Worm (Caenorhabditis elegans): ENCODE data around the gene asna-1.
A peak's percentile ranks its signal among the peaks of the same experiment; 100 is the strongest.

The asna-1 gene

ce11 chrIII:8911598-8912194 is 16.8 kb downstream of the asna-1 start, which contains the start of gene tpk-1 (continued):
- peak; percentile 27; the same call in 1 of the 2 replicates for TF ChIP-seq T26A8.4 (GFP tag; IDR thresholded peaks at IDR 0.05)
- no peak for TF ChIP-seq duxl-1 (tag; optimal IDR thresholded peaks at IDR 0.05; ENCODE audit: poor library complexity)

- TF ChIP-seq daf-19 (GFP tag; conservative IDR thresholded peaks at IDR 0.05) (no peak), nhr-25 (tag; optimal IDR thresholded peaks at IDR 0.05; ENCODE audit: borderline replicate concordance, insufficient read depth) (no peak), ztf-11 (tag; optimal IDR thresholded peaks at IDR 0.05) (no peak), dmd-8 (GFP tag; IDR thresholded peaks at IDR 0.05) (no peak), php-3 (GFP tag; IDR thresholded peaks at IDR 0.05) (no peak), arid-1 (GFP tag; conservative IDR thresholded peaks at IDR 0.05) (no peak), sdz-12 (GFP tag; optimal IDR thresholded peaks at IDR 0.05) (no peak), nhr-11 (tag; optimal IDR thresholded peaks at IDR 0.05) (no peak), nhr-102 (tag; optimal IDR thresholded peaks at IDR 0.05) (no peak), egl-27 (tag; optimal IDR thresholded peaks at IDR 0.05) (no peak), ceh-20 (GFP tag; IDR thresholded peaks at IDR 0.05) (no peak), F10B5.3 (tag; optimal IDR thresholded peaks at IDR 0.05) (no peak), dmd-9 (GFP tag; IDR thresholded peaks at IDR 0.05) (no peak), ztf-7 (tag; optimal IDR thresholded peaks at IDR 0.05) (no peak), lin-1 (GFP tag; IDR thresholded peaks at IDR 0.05) (no peak), Y75B8A.6 (GFP tag; IDR thresholded peaks at IDR 0.05) (no peak), ceh-32 (tag; optimal IDR thresholded peaks at IDR 0.05; ENCODE audit: poor library complexity) (no peak), madf-9 (GFP tag; conservative IDR thresholded peaks at IDR 0.05) (no peak), unc-39 (tag; optimal IDR thresholded peaks at IDR 0.05) (no peak), madf-5 (GFP tag; IDR thresholded peaks at IDR 0.05) (no peak)
Observed at ce11 chrIII:8913469-8913868, 18.6 kb downstream of the asna-1 start, which contains the start of gene trxr-2. Gene trxr-2, plus strand, starts transcription at chrIII:8913769.

ce11 chrIII:8917879-8918381 is 23.0 kb downstream of the asna-1 start, which contains the start of gene cdc-25.3:
Gene cdc-25.3, minus strand, starts transcription at chrIII:8917929.
- TF ChIP-seq duxl-1 (tag; optimal IDR thresholded peaks at IDR 0.05; ENCODE audit: poor library complexity) (no peak), hlh-11 (tag; optimal IDR thresholded peaks at IDR 0.05) (no peak), lin-29 (GFP tag; IDR thresholded peaks at IDR 0.05) (no peak), madf-9 (GFP tag; conservative IDR thresholded peaks at IDR 0.05) (no peak), egl-43 (GFP tag; IDR thresholded peaks at IDR 0.05) (no peak), ctbp-1 (GFP tag; IDR thresholded peaks at IDR 0.05) (no peak), zfp-2 (tag; optimal IDR thresholded peaks at IDR 0.05) (no peak), gei-8 (GFP tag; optimal IDR thresholded peaks at IDR 0.05) (no peak), fkh-10 (GFP tag; optimal IDR thresholded peaks at IDR 0.05) (no peak), cey-2 (tag; optimal IDR thresholded peaks at IDR 0.05; ENCODE audit: borderline replicate concordance, insufficient read depth) (no peak), Y48G9A.11 (GFP tag; IDR thresholded peaks at IDR 0.05) (no peak), hmg-1.1 (GFP tag; IDR thresholded peaks at IDR 0.05) (no peak), F26F4.8 (GFP tag; conservative IDR thresholded peaks at IDR 0.05) (no peak), mdt-29 (GFP tag; IDR thresholded peaks at IDR 0.05) (no peak), nhr-76 (tag; optimal IDR thresholded peaks at IDR 0.05) (no peak)

ce11 chrIII:8919784-8920183 is 24.9 kb downstream of the asna-1 start, which contains the start of gene ZK637.15:
Gene ZK637.15, plus strand, starts transcription at chrIII:8920084.
- TF ChIP-seq lin-15B (tag; optimal IDR thresholded peaks at IDR 0.05) (no peak), ztf-7 (tag; optimal IDR thresholded peaks at IDR 0.05) (no peak), daf-16 (GFP tag; optimal IDR thresholded peaks at IDR 0.05) (no peak), daf-16 (tag; optimal IDR thresholded peaks at IDR 0.05) (no peak), nhr-102 (tag; optimal IDR thresholded peaks at IDR 0.05) (no peak), ceh-44 (GFP tag; IDR thresholded peaks at IDR 0.05) (no peak), nhr-237 (tag; optimal IDR thresholded peaks at IDR 0.05) (no peak), lin-39 (tag; optimal IDR thresholded peaks at IDR 0.05) (no peak), T26A8.4 (GFP tag; IDR thresholded peaks at IDR 0.05) (no peak)

Measured in whole organism, L4 larva.